Worm (Caenorhabditis elegans): ENCODE results near the gene Y43F8C.16.

- TF ChIP-seq ceh-82 (tag; optimal IDR thresholded peaks at IDR 0.05) (no peak), ceh-28 (tag; optimal IDR thresholded peaks at IDR 0.05) (no peak), mdl-1 (tag; optimal IDR thresholded peaks at IDR 0.05) (no peak), nhr-11 (tag; optimal IDR thresholded peaks at IDR 0.05) (no peak), zag-1 (tag; optimal IDR thresholded peaks at IDR 0.05) (no peak), fos-1 (tag; optimal IDR thresholded peaks at IDR 0.05) (no peak)
These were observed 40.8 kb downstream of the Y43F8C.16 start, which contains the start of gene mrp-7 for ce11 chrV:19674543-19674942.
